Fruit fly (Drosophila melanogaster) whole organism, prepupa: ENCODE measurements around the gene Cpr66D.
A peak's percentile ranks its signal among the peaks of the same experiment; 100 is the strongest.

Source experiments
- Blimp-1 ChIP-seq: fragments of 200-800 bp; sonication (Bioruptor generic); optimal IDR thresholded peaks from 3 replicates; lab custom pipeline; 2017; ENCODE audit warnings: missing biosample characterization, missing genetic modification characterization, mild to moderate bottlenecking, moderate library complexity, missing genetic modification reagents
- CG10669 ChIP-seq: fragments of 200-800 bp; sonication (Bioruptor generic); optimal IDR thresholded peaks from 3 replicates; lab custom pipeline; 2018; ENCODE audit warnings: missing biosample characterization, mild to moderate bottlenecking, missing genetic modification characterization, moderate library complexity
- CG11294 ChIP-seq: fragments of 200-800 bp; sonication (Bioruptor generic); IDR thresholded peaks from 2 replicates; pipeline ENCODE4 v1.3.6; 2022; ENCODE audit warnings: missing biosample characterization, missing genetic modification characterization
- CG11762 ChIP-seq: fragments of 200-800 bp; sonication (Bioruptor generic); optimal IDR thresholded peaks from 3 replicates; lab custom pipeline; 2016; ENCODE audit warnings: missing biosample characterization, missing genetic modification characterization; ENCODE audit not compliant: insufficient read depth
- CG11902 ChIP-seq: fragments of 200-800 bp; sonication (Bioruptor generic); optimal IDR thresholded peaks from 3 replicates; lab custom pipeline; 2016; ENCODE audit warnings: missing biosample characterization, missing genetic modification characterization
- CG15336 ChIP-seq: fragments of 200-800 bp; sonication (Bioruptor generic); IDR thresholded peaks from 2 replicates; pipeline ENCODE4 v1.3.6; 2022; ENCODE audit warnings: missing biosample characterization, missing genetic modification characterization
- CG1621 ChIP-seq: fragments of 200-800 bp; sonication (Bioruptor generic); optimal IDR thresholded peaks from 3 replicates; lab custom pipeline; 2018; ENCODE audit warnings: missing biosample characterization, mild to moderate bottlenecking, missing genetic modification characterization
- CG16779 ChIP-seq: fragments of 200-800 bp; sonication (Bioruptor generic); optimal IDR thresholded peaks from 3 replicates; lab custom pipeline; 2017; ENCODE audit warnings: missing biosample characterization, mild to moderate bottlenecking, missing genetic modification characterization
- CG3032 ChIP-seq: fragments of 200-800 bp; optimal IDR thresholded peaks from 2 replicates; lab custom pipeline; 2019; ENCODE audit warnings: missing biosample characterization, mild to moderate bottlenecking, missing genetic modification characterization, moderate library complexity
- CG31627 ChIP-seq: fragments of 200-800 bp; sonication (Bioruptor generic); optimal IDR thresholded peaks from 3 replicates; lab custom pipeline; 2016; ENCODE audit warnings: missing biosample characterization, missing genetic modification characterization
- CG32006 ChIP-seq: fragments of 200-800 bp; sonication (Bioruptor generic); optimal IDR thresholded peaks from 3 replicates; lab custom pipeline; 2017; ENCODE audit warnings: missing biosample characterization, mild to moderate bottlenecking, missing genetic modification characterization
- CG4318 ChIP-seq: fragments of 200-800 bp; sonication (Bioruptor generic); optimal IDR thresholded peaks from 3 replicates; lab custom pipeline; 2017; ENCODE audit warnings: missing biosample characterization, mild to moderate bottlenecking, missing genetic modification characterization
- CG6276 ChIP-seq: fragments of 200-800 bp; sonication (Bioruptor generic); optimal IDR thresholded peaks from 2 replicates; lab custom pipeline; 2017; ENCODE audit warnings: missing biosample characterization, mild to moderate bottlenecking, missing genetic modification characterization
- CG6792 ChIP-seq: fragments of 200-800 bp; sonication (Bioruptor generic); optimal IDR thresholded peaks from 3 replicates; lab custom pipeline; 2016; ENCODE audit warnings: missing biosample characterization, missing genetic modification characterization
- CG6808 ChIP-seq: fragments of 200-800 bp; sonication (Bioruptor generic); optimal IDR thresholded peaks from 3 replicates; lab custom pipeline; 2017; ENCODE audit warnings: missing biosample characterization, missing genetic modification characterization, mild to moderate bottlenecking, moderate library complexity, missing genetic modification reagents
- CG6854 ChIP-seq: fragments of 200-800 bp; sonication (Bioruptor generic); optimal IDR thresholded peaks from 2 replicates; lab custom pipeline; 2017; ENCODE audit warnings: missing biosample characterization, mild to moderate bottlenecking, missing genetic modification characterization
- CG7368 ChIP-seq: fragments of 200-800 bp; sonication (Bioruptor generic); optimal IDR thresholded peaks from 3 replicates; lab custom pipeline; 2016; ENCODE audit warnings: missing biosample characterization, missing genetic modification characterization
- CG8119 ChIP-seq: fragments of 200-800 bp; sonication (Bioruptor generic); IDR thresholded peaks from 3 replicates; pipeline ENCODE4 v1.3.6; 2022; ENCODE audit warnings: missing biosample characterization, missing genetic modification characterization
- CG8319 ChIP-seq: fragments of 200-800 bp; sonication (Bioruptor generic); optimal IDR thresholded peaks from 3 replicates; lab custom pipeline; 2016; ENCODE audit warnings: missing biosample characterization, missing genetic modification characterization
- CG8632 ChIP-seq: fragments of 200-800 bp; sonication (Bioruptor generic); optimal IDR thresholded peaks from 3 replicates; lab custom pipeline; 2016; ENCODE audit warnings: missing biosample characterization, missing genetic modification characterization
- CG9139 ChIP-seq: fragments of 200-800 bp; sonication (Bioruptor generic); optimal IDR thresholded peaks from 3 replicates; lab custom pipeline; 2017; ENCODE audit warnings: missing biosample characterization, mild to moderate bottlenecking, missing genetic modification characterization
- Eip78C ChIP-seq: fragments of 200-800 bp; sonication (Bioruptor generic); peaks from one replicate; lab custom pipeline; 2016; ENCODE audit warnings: missing biosample characterization, missing genetic modification characterization
- Eip93F ChIP-seq: fragments of 200-800 bp; sonication (Bioruptor generic); optimal IDR thresholded peaks from 2 replicates; lab custom pipeline; 2016; ENCODE audit warnings: missing biosample characterization, mild to moderate bottlenecking, missing genetic modification characterization
- Hr38 ChIP-seq: sonication (Bioruptor generic); optimal IDR thresholded peaks from 2 replicates; lab custom pipeline; 2016; ENCODE audit warnings: missing biosample characterization, missing genetic modification characterization
- Lpt ChIP-seq: fragments of 200-800 bp; sonication (Bioruptor generic); optimal IDR thresholded peaks from 3 replicates; lab custom pipeline; 2016; ENCODE audit warnings: missing biosample characterization, missing genetic modification characterization
- Met ChIP-seq: fragments of 200-800 bp; sonication (Bioruptor generic); optimal IDR thresholded peaks from 3 replicates; lab custom pipeline; 2016; ENCODE audit warnings: missing biosample characterization, missing genetic modification characterization
- Smox ChIP-seq: fragments of 200-800 bp; sonication (Bioruptor generic); optimal IDR thresholded peaks from 3 replicates; lab custom pipeline; 2016; ENCODE audit warnings: missing biosample characterization, missing genetic modification characterization
- Sox102F ChIP-seq: fragments of 200-800 bp; sonication (Bioruptor generic); optimal IDR thresholded peaks from 2 replicates; lab custom pipeline; 2016; ENCODE audit warnings: missing biosample characterization, mild to moderate bottlenecking, missing genetic modification characterization
- Sox14 ChIP-seq: fragments of 200-800 bp; sonication (Bioruptor generic); optimal IDR thresholded peaks from 3 replicates; lab custom pipeline; 2016; ENCODE audit warnings: missing biosample characterization, missing genetic modification characterization
- achi ChIP-seq: fragments of 200-800 bp; sonication (Bioruptor generic); optimal IDR thresholded peaks from 3 replicates; lab custom pipeline; 2016; ENCODE audit warnings: missing biosample characterization, missing genetic modification characterization
- acj6 ChIP-seq: fragments of 200-800 bp; sonication (Bioruptor generic); optimal IDR thresholded peaks from 3 replicates; lab custom pipeline; 2016; ENCODE audit warnings: missing biosample characterization, missing genetic modification characterization
- cyc ChIP-seq: fragments of 200-800 bp; sonication (Bioruptor generic); optimal IDR thresholded peaks from 3 replicates; lab custom pipeline; 2016; ENCODE audit warnings: missing biosample characterization, missing genetic modification characterization
- eg ChIP-seq: fragments of 200-800 bp; sonication (Bioruptor generic); IDR thresholded peaks from 3 replicates; pipeline ENCODE4 v1.3.6; 2022; ENCODE audit warnings: missing biosample characterization, missing genetic modification characterization
- esn ChIP-seq: fragments of 200-800 bp; sonication (Bioruptor generic); optimal IDR thresholded peaks from 2 replicates; lab custom pipeline; 2016; ENCODE audit warnings: missing biosample characterization, mild to moderate bottlenecking, missing genetic modification characterization, moderate library complexity
- fd59A ChIP-seq: fragments of 200-800 bp; sonication (Bioruptor generic); optimal IDR thresholded peaks from 2 replicates; lab custom pipeline; 2017; ENCODE audit warnings: missing biosample characterization, mild to moderate bottlenecking, missing genetic modification characterization, missing genetic modification reagents
- fkh ChIP-seq: fragments of 200-800 bp; sonication (Bioruptor generic); optimal IDR thresholded peaks from 3 replicates; lab custom pipeline; 2017; ENCODE audit warnings: missing biosample characterization, mild to moderate bottlenecking, missing genetic modification characterization, moderate library complexity
- salr ChIP-seq, 2 experiments: fragments of 200-800 bp; sonication (Bioruptor generic); optimal IDR thresholded peaks; 3 replicates each; lab custom pipeline; 2016 to 2018; ENCODE audit warnings: missing biosample characterization in 2 of 2, missing genetic modification characterization in 2 of 2, mild to moderate bottlenecking in 1 of 2
- spab ChIP-seq: fragments of 200-800 bp; sonication (Bioruptor generic); optimal IDR thresholded peaks from 2 replicates; lab custom pipeline; 2017; ENCODE audit warnings: missing biosample characterization, mild to moderate bottlenecking, missing genetic modification characterization, missing genetic modification reagents
- ss ChIP-seq, 2 experiments: fragments of 200-800 bp; sonication (Bioruptor generic); optimal IDR thresholded peaks; 2 replicates in 1 of 2; 3 replicates in 1 of 2; lab custom pipeline; 2017 to 2018; ENCODE audit warnings: mild to moderate bottlenecking in 2 of 2, missing biosample characterization in 2 of 2, missing genetic modification characterization in 2 of 2, moderate library complexity in 1 of 2
- svp ChIP-seq: fragments of 200-800 bp; sonication (Bioruptor generic); peaks from one replicate; lab custom pipeline; 2016; ENCODE audit warnings: missing biosample characterization, missing genetic modification characterization
- vri ChIP-seq: fragments of 200-800 bp; sonication (Bioruptor generic); optimal IDR thresholded peaks from 3 replicates; lab custom pipeline; 2016; ENCODE audit warnings: missing biosample characterization, mild to moderate bottlenecking, missing genetic modification characterization

The Cpr66D gene

dm6 chr3L:8675545-8676084 is 35.4 kb downstream of the Cpr66D start, which contains the start of gene hry (continued):
- TF ChIP-seq CG31627 (GFP tag; lab: Kevin White, UChicago) (no peak), salr (GFP tag; optimal IDR thresholded peaks at IDR 0.05; lab: Kevin White, UChicago) (no peak), CG11294 (GFP tag; lab: Robert Waterston, UW) (no peak), CG10669 (peak; percentile 4), CG11762 (GFP tag; lab: Kevin White, UChicago) (no peak), CG6792 (GFP tag; lab: Kevin White, UChicago) (peak; percentile 16), CG32006 (GFP tag; lab: Kevin White, UChicago) (peak; percentile 0), CG8632 (GFP tag; lab: Kevin White, UChicago) (peak; percentile 17), CG6808 (peak; percentile 61), fd59A (no peak), vri (GFP tag; lab: Kevin White, UChicago) (peak; percentile 88), cyc (GFP tag; lab: Kevin White, UChicago) (no peak), CG15336 (peak; percentile 59), CG6276 (peak; percentile 45), spab (GFP tag; lab: Kevin White, UChicago) (peak; percentile 2), Sox102F (peak; percentile 59), Eip93F (GFP tag; lab: Kevin White, UChicago) (peak; percentile 85), fkh (GFP tag; lab: Kevin White, UChicago) (peak; percentile 90), svp (GFP tag; lab: Kevin White, UChicago) (peak; percentile 93), Blimp-1 (peak; percentile 74), CG16779 (tag; lab: Kevin White, UChicago) (peak; percentile 53), Hr38 (no peak), Smox (GFP tag; lab: Kevin White, UChicago) (no peak), CG7368 (GFP tag; lab: Kevin White, UChicago) (peak; percentile 32), Eip78C (peak; percentile 83), CG9139 (GFP tag; lab: Kevin White, UChicago) (peak; percentile 74), CG4318 (no peak), CG1621 (peak; percentile 53), CG6854 (GFP tag; lab: Kevin White, UChicago) (peak; percentile 94), CG3032 (tag; lab: Kevin White, UChicago) (peak; percentile 19), esn (peak; percentile 25), ss (GFP tag; optimal IDR thresholded peaks at IDR 0.05; lab: Kevin White, UChicago) (peak; percentile 74 to 88), CG11902 (GFP tag; lab: Kevin White, UChicago) (no peak), achi (GFP tag; lab: Kevin White, UChicago) (peak; percentile 19), acj6 (GFP tag; lab: Kevin White, UChicago) (peak; percentile 10), Sox14 (GFP tag; lab: Kevin White, UChicago) (peak; percentile 16), Met (peak; percentile 41), CG8119 (peak; percentile 39; the same call in 1 of the 3 replicates), Lpt (GFP tag; lab: Kevin White, UChicago) (peak; percentile 29), CG8319 (GFP tag; lab: Kevin White, UChicago) (no peak)

dm6 chr3L:8676500-8676899 is 36.3 kb downstream of the Cpr66D start:
- TF ChIP-seq eg (peak; percentile 56), Met (no peak), CG7368 (GFP tag; lab: Kevin White, UChicago) (no peak)
